Worm (Caenorhabditis elegans): ENCODE data around the gene plc-2.

DNA sequence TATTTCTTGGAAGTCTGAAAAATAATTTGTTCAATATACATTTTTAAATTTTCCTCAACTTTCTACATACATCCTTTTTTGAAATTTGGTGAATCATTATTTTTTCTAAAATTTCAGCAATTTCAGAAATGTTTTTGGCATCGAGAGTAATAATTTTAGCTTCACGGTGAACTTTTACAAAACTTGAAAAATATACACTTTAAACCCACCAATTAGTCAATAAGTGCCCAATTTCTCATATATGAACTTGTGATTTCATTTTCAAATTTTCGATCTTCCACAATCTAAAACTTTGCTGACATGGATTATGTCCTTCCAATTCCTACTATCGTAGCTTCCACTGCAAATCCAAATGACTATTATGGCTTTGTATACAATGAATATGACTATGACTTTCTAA, 31.3 kb downstream of the plc-2 start, which contains the start of gene srw-24:
- no peak for TF ChIP-seq tab-1 (GFP tag; IDR thresholded peaks at IDR 0.05)
- no peak for TF ChIP-seq flt-1 (GFP tag; IDR thresholded peaks at IDR 0.05)
- no peak for TF ChIP-seq ztf-23 (GFP tag; IDR thresholded peaks at IDR 0.05)
- TF ChIP-seq ref-1 (GFP tag; conservative IDR thresholded peaks at IDR 0.05): no peak
- TF ChIP-seq cog-1 (tag; optimal IDR thresholded peaks at IDR 0.05): no peak
- TF ChIP-seq klf-2 (GFP tag; conservative IDR thresholded peaks at IDR 0.05): no peak
- TF ChIP-seq med-1 (GFP tag; optimal IDR thresholded peaks at IDR 0.05; ENCODE audit: insufficient read depth): no peak
- no peak for TF ChIP-seq ztf-29 (GFP tag; IDR thresholded peaks at IDR 0.05)
